Worm (Caenorhabditis elegans): ENCODE data around the gene Y40C7B.4.
"Not testable (repeated sequence)": the region's sequence is repeated elsewhere in the genome, so short reads cannot be mapped to it uniquely, and the experiment has no call there.

Gene Y40C7B.4

ce11 chrX:17288378-17288777 lies 31.8 kb upstream of the Y40C7B.4 start:
- TF ChIP-seq fkh-10 (GFP tag; optimal IDR thresholded peaks at IDR 0.05) = no peak
- no peak for TF ChIP-seq nhr-25 (tag; optimal IDR thresholded peaks at IDR 0.05; ENCODE audit: borderline replicate concordance, insufficient read depth)
- TF ChIP-seq hif-1 (tag; optimal IDR thresholded peaks at IDR 0.05) = no peak
- no peak for TF ChIP-seq T26A8.4 (GFP tag; IDR thresholded peaks at IDR 0.05)
- TF ChIP-seq jun-1 (tag; optimal IDR thresholded peaks at IDR 0.05) = no peak
- no peak for TF ChIP-seq ceh-32 (tag; optimal IDR thresholded peaks at IDR 0.05; ENCODE audit: poor library complexity)
- no peak for TF ChIP-seq nhr-76 (tag; optimal IDR thresholded peaks at IDR 0.05)
- TF ChIP-seq skn-1 (tag; optimal IDR thresholded peaks at IDR 0.05) = no peak

- TF ChIP-seq nhr-48 (tag; optimal IDR thresholded peaks at IDR 0.05) = peak; percentile 56
- 0 out of 2 replicates have a peak, but pooled peaks have one; percentile 66 for TF ChIP-seq tra-1 (GFP tag; IDR thresholded peaks at IDR 0.05)
- peak; percentile 41 for TF ChIP-seq hlh-11 (tag; optimal IDR thresholded peaks at IDR 0.05)
- TF ChIP-seq dve-1 (tag; optimal IDR thresholded peaks at IDR 0.05; ENCODE audit: insufficient read depth) = peak; percentile 86
- TF ChIP-seq pha-4 (GFP tag; IDR thresholded peaks at IDR 0.05) = peak; percentile 57
- TF ChIP-seq pha-4 (tag; optimal IDR thresholded peaks at IDR 0.05) = not testable (repeated sequence)
- peak in 1 of 2 experiments; percentile 19 for TF ChIP-seq daf-16 (GFP tag; optimal IDR thresholded peaks at IDR 0.05)
- peak; percentile 40 for TF ChIP-seq daf-16 (tag; optimal IDR thresholded peaks at IDR 0.05)
- peak; percentile 74 for TF ChIP-seq dmd-6 (GFP tag; IDR thresholded peaks at IDR 0.05)
- TF ChIP-seq nhr-102 (tag; optimal IDR thresholded peaks at IDR 0.05) = peak; percentile 60
Observed at ce11 chrX:17255750-17256149, 837 bp downstream of the Y40C7B.4 start.

ce11 chrX:17247260-17247659 lies 9.3 kb downstream of the Y40C7B.4 start:
- no peak for TF ChIP-seq daf-16 (GFP tag; optimal IDR thresholded peaks at IDR 0.05)
- TF ChIP-seq daf-16 (tag; optimal IDR thresholded peaks at IDR 0.05) = peak; percentile 27
- TF ChIP-seq R02D3.7 (tag; optimal IDR thresholded peaks at IDR 0.05) = no peak
- TF ChIP-seq aha-1 (tag) = peak; percentile 95

- TF ChIP-seq nhr-28 (tag; optimal IDR thresholded peaks at IDR 0.05) (peak; percentile 39), unc-62 (GFP tag; optimal IDR thresholded peaks at IDR 0.05 in 1 of 2) (no peak), unc-62 (tag; optimal IDR thresholded peaks at IDR 0.05) (no peak)
Observed at ce11 chrX:17243053-17243452, 13.5 kb downstream of the Y40C7B.4 start, which contains the start of gene T25G12.13. T25G12.13 (plus strand) TSS chrX:17243353.

ce11 chrX:17237439-17237838 lies 19.1 kb downstream of the Y40C7B.4 start, which contains the start of gene T25G12.11:
T25G12.11 (minus strand) TSS chrX:17237539.
- TF ChIP-seq nhr-11 (tag; optimal IDR thresholded peaks at IDR 0.05) = no peak
- TF ChIP-seq aha-1 (tag) = peak; percentile 3
- no peak for TF ChIP-seq ceh-62 (tag; optimal IDR thresholded peaks at IDR 0.05)
- TF ChIP-seq lin-13 (GFP tag; optimal IDR thresholded peaks at IDR 0.05) = no peak
- no peak for TF ChIP-seq lin-39 (tag; optimal IDR thresholded peaks at IDR 0.05)

- TF ChIP-seq mdt-29 (GFP tag; IDR thresholded peaks at IDR 0.05) (no peak), unc-62 (GFP tag; optimal IDR thresholded peaks at IDR 0.05 in 1 of 2) (peak in 1 of 2 experiments; percentile 87), unc-62 (tag; optimal IDR thresholded peaks at IDR 0.05) (no peak), nhr-28 (tag; optimal IDR thresholded peaks at IDR 0.05) (peak; percentile 52), skn-1 (tag; optimal IDR thresholded peaks at IDR 0.05) (no peak), nhr-102 (tag; optimal IDR thresholded peaks at IDR 0.05) (no peak), daf-16 (GFP tag; optimal IDR thresholded peaks at IDR 0.05) (peak in 1 of 2 experiments; percentile 80), daf-16 (tag; optimal IDR thresholded peaks at IDR 0.05) (peak; percentile 98), mdl-1 (tag; optimal IDR thresholded peaks at IDR 0.05) (peak in 1 of 2 experiments; percentile 57), tag-97 (GFP tag; IDR thresholded peaks at IDR 0.05) (no peak), lin-13 (GFP tag; optimal IDR thresholded peaks at IDR 0.05) (no peak), dmd-6 (GFP tag; IDR thresholded peaks at IDR 0.05) (peak; percentile 44), lim-7 (GFP tag; IDR thresholded peaks at IDR 0.05) (no peak), ceh-28 (tag; optimal IDR thresholded peaks at IDR 0.05) (no peak), spr-3 (GFP tag; optimal IDR thresholded peaks at IDR 0.05) (no peak), ztf-11 (tag; optimal IDR thresholded peaks at IDR 0.05) (no peak), nhr-42 (GFP tag; IDR thresholded peaks at IDR 0.05) (no peak), set-16 (GFP tag; IDR thresholded peaks at IDR 0.05) (no peak), ztf-7 (tag; optimal IDR thresholded peaks at IDR 0.05) (no peak), lir-3 (tag; optimal IDR thresholded peaks at IDR 0.05) (no peak), sdz-12 (GFP tag; optimal IDR thresholded peaks at IDR 0.05) (no peak), madf-9 (GFP tag; conservative IDR thresholded peaks at IDR 0.05) (no peak)
Observed at ce11 chrX:17235749-17236561, 20.6 kb downstream of the Y40C7B.4 start, which contains the start of gene dhs-30. dhs-30 (minus strand) TSS chrX:17235838.

Measured in whole organism, L4 larva.